Fruit fly (Drosophila melanogaster): ENCODE results near the gene CG7387.
A peak's percentile ranks its signal among the peaks of the same experiment; 100 is the strongest.

Gene CG7387

DNA sequence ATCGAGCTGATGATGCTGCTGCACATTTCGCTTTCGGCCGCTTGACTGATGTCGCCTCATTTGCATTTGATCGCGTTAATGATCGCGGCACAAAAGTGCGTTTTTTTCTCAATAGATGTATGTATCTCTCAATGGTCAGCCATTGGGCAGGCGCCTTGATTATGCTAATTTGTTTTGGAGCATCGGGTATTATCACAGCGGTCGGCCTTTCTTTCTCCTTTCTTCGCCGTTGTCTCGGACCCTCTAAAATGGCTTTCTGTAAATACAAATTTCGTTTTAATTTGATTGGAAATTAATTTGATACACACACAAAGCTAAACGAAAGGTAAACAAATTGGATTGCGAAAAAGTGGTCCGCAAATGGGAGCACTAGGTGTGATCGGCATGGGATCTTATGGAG, 37.6 kb downstream of the CG7387 start:
- no peak for TF ChIP-seq Blimp-1 (GFP tag; optimal IDR thresholded peaks at IDR 0.05)
- no peak for TF ChIP-seq CG6792 (GFP tag; optimal IDR thresholded peaks at IDR 0.05)
- no peak for TF ChIP-seq CG10631 (GFP tag; optimal IDR thresholded peaks at IDR 0.05)
- TF ChIP-seq CG15336 (GFP tag; IDR thresholded peaks at IDR 0.05) = no peak
- no peak for TF ChIP-seq vri (GFP tag; optimal IDR thresholded peaks at IDR 0.05)
- no peak for TF ChIP-seq CG6808 (GFP tag; optimal IDR thresholded peaks at IDR 0.05)

DNA sequence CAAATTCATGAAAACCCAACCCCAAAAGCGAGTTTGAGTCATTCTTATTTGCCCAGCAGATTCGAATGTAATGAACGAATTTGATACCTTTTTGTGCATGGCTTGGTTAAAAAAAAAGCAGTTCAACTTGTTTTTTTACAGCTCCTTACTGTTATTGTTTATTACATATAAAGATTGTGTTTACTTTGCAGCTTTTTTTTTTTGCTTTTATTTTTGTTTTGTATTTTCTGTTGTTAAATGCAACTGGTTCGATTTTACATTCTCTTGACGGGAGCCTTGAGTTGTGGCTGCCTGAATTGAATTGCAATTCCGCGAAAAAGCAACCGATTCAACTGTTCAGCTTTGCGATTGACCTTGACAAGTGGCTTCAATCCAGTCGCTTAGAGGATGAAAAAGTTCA, 38.4 kb downstream of the CG7387 start:
- TF ChIP-seq OdsH (GFP tag; optimal IDR thresholded peaks at IDR 0.05) = no peak
- no peak for TF ChIP-seq acj6 (GFP tag; optimal IDR thresholded peaks at IDR 0.05)
- TF ChIP-seq cyc (GFP tag; optimal IDR thresholded peaks at IDR 0.05) = no peak
- TF ChIP-seq CG6163 (GFP tag; IDR thresholded peaks at IDR 0.05) = no peak; the same call in 2 of the 3 replicates
- TF ChIP-seq achi (GFP tag; optimal IDR thresholded peaks at IDR 0.05) = no peak
- TF ChIP-seq CG8319 (GFP tag; optimal IDR thresholded peaks at IDR 0.05) = no peak
- TF ChIP-seq ss (GFP tag; optimal IDR thresholded peaks at IDR 0.05) = peak in 1 of 2 experiments; percentile 36
- TF ChIP-seq CG8119 (GFP tag; IDR thresholded peaks at IDR 0.05) = no peak
- TF ChIP-seq Lpt (GFP tag; optimal IDR thresholded peaks at IDR 0.05) = no peak
- peak; percentile 18 for TF ChIP-seq Eip78C (GFP tag)
- no peak for TF ChIP-seq Hr39 (GFP tag; optimal IDR thresholded peaks at IDR 0.05)
- no peak for TF ChIP-seq svp (GFP tag)
- peak; percentile 37; the same call in 1 of the 2 replicates for TF ChIP-seq CG15336 (GFP tag; IDR thresholded peaks at IDR 0.05)
- TF ChIP-seq CG6276 (GFP tag; optimal IDR thresholded peaks at IDR 0.05) = no peak
- TF ChIP-seq Gug (GFP tag; IDR thresholded peaks at IDR 0.05) = no peak
- TF ChIP-seq Hr38 (GFP tag; optimal IDR thresholded peaks at IDR 0.05) = no peak
- TF ChIP-seq CG6792 (GFP tag; optimal IDR thresholded peaks at IDR 0.05) = no peak
- TF ChIP-seq spab (GFP tag; optimal IDR thresholded peaks at IDR 0.05) = peak; percentile 18
- TF ChIP-seq salr (GFP tag; optimal IDR thresholded peaks at IDR 0.05) = no peak
- TF ChIP-seq CG10669 (GFP tag; optimal IDR thresholded peaks at IDR 0.05) = peak; percentile 9
- peak; percentile 10 for TF ChIP-seq CG8632 (GFP tag; optimal IDR thresholded peaks at IDR 0.05)
- TF ChIP-seq CG11762 (GFP tag; optimal IDR thresholded peaks at IDR 0.05; ENCODE audit: insufficient read depth) = no peak
- TF ChIP-seq eg (GFP tag; IDR thresholded peaks at IDR 0.05) = no peak
- no peak for TF ChIP-seq Smox (GFP tag; optimal IDR thresholded peaks at IDR 0.05)
- peak; percentile 41 for TF ChIP-seq CG6808 (GFP tag; optimal IDR thresholded peaks at IDR 0.05)
- TF ChIP-seq CG32006 (GFP tag; optimal IDR thresholded peaks at IDR 0.05) = no peak
- no peak for TF ChIP-seq Met (GFP tag; optimal IDR thresholded peaks at IDR 0.05)
- peak; percentile 36 for TF ChIP-seq CG9139 (GFP tag; optimal IDR thresholded peaks at IDR 0.05)

DNA sequence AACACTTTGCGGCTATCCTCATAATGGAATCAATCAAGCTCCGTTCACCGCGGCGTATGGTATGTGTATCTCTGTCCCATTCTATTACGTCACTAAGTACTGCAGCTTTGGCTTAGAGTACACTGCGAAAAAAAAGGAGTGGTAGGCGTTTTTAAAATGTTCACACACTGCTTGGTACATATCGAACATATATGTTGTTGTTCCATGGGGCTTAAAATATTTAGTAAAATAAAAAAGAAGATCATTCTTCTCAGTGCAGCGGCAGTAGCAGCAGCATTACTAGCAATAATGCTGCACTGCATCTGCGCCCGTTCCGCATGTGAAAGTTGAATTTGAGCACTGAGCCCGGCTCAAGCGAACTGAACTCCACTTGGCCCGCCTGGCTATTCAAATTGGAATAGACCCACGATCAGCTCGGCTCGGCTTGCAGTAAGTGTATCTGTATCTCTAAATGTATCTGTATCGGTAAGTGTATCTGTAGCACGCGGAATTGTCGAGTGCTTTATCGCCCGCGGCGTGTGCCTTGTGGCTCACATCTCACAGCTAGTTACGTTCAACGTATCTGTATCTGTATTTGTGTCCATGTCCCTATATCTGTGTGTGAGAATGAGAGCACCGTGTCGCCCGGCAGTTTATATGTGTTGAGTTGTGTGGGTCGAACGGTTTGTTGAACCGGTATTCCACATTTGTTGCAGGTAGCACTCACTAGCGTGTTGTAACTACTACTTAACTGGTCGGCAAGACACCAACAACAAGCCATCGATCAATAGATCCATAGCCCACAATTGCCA, 39.5 kb downstream of the CG7387 start:
- TF ChIP-seq ss (GFP tag; optimal IDR thresholded peaks at IDR 0.05) (peak in 1 of 2 experiments; percentile 55), CG34406 (GFP tag; optimal IDR thresholded peaks at IDR 0.05) (peak; percentile 68), Sox102F (GFP tag; optimal IDR thresholded peaks at IDR 0.05) (peak; percentile 47), fd85E (GFP tag; optimal IDR thresholded peaks at IDR 0.05) (no peak), CG10631 (GFP tag; optimal IDR thresholded peaks at IDR 0.05) (peak; percentile 80), CG6163 (GFP tag; IDR thresholded peaks at IDR 0.05) (peak; percentile 94), CG10669 (GFP tag; optimal IDR thresholded peaks at IDR 0.05) (peak; percentile 54), CG8632 (GFP tag; optimal IDR thresholded peaks at IDR 0.05) (peak; percentile 63), CG11294 (GFP tag; IDR thresholded peaks at IDR 0.05) (peak; percentile 92), CG3032 (tag; optimal IDR thresholded peaks at IDR 0.05) (peak; percentile 53), Sox15 (GFP tag; optimal IDR thresholded peaks at IDR 0.05) (peak; percentile 56), Blimp-1 (GFP tag; optimal IDR thresholded peaks at IDR 0.05) (no peak), CG3919 (GFP tag; optimal IDR thresholded peaks at IDR 0.05) (peak; percentile 89), Eip93F (GFP tag; optimal IDR thresholded peaks at IDR 0.05) (no peak), CG8319 (GFP tag; optimal IDR thresholded peaks at IDR 0.05) (peak; percentile 47), salr (GFP tag; optimal IDR thresholded peaks at IDR 0.05) (peak; percentile 13 to 90), Met (GFP tag; optimal IDR thresholded peaks at IDR 0.05) (peak; percentile 62), CG11902 (GFP tag; optimal IDR thresholded peaks at IDR 0.05) (peak; percentile 52), CG1621 (tag; optimal IDR thresholded peaks at IDR 0.05) (no peak), lz (GFP tag; optimal IDR thresholded peaks at IDR 0.05) (peak; percentile 51), Ets21C (GFP tag; optimal IDR thresholded peaks at IDR 0.05) (no peak), pdm3 (GFP tag; optimal IDR thresholded peaks at IDR 0.05) (peak; percentile 88), vri (GFP tag; optimal IDR thresholded peaks at IDR 0.05) (peak; percentile 17), CG8119 (GFP tag; IDR thresholded peaks at IDR 0.05) (peak; percentile 95), dsx (GFP tag; optimal IDR thresholded peaks at IDR 0.05; ENCODE audit: poor library complexity, severe bottlenecking) (peak; percentile 2), CG9139 (GFP tag; optimal IDR thresholded peaks at IDR 0.05) (no peak), CG16779 (tag; optimal IDR thresholded peaks at IDR 0.05) (peak; percentile 54)
